Worm (Caenorhabditis elegans) whole organism, L4 larva: ENCODE data around the gene F18E9.7.

Experiments used
- F26F4.8 ChIP-seq: fragments of 200-800 bp; sonication (Bioruptor generic); conservative IDR thresholded peaks from 2 replicates; pipeline ENCODE4 v1.3.6; 2022; ENCODE audit warnings: missing genetic modification characterization, missing compliant biosample characterization
- F44E2.7 ChIP-seq: fragments of 200-800 bp; sonication (Bioruptor generic); IDR thresholded peaks from 2 replicates; pipeline ENCODE4 v2.1.2; 2022; ENCODE audit warnings: missing genetic modification characterization, missing compliant biosample characterization
- T20F7.1 ChIP-seq: fragments of 200-800 bp; sonication (Bioruptor generic); optimal IDR thresholded peaks from 2 replicates; lab custom pipeline; 2018; ENCODE audit warnings: mild to moderate bottlenecking, missing genetic modification characterization, missing compliant biosample characterization
- Y48G9A.11 ChIP-seq: fragments of 200-800 bp; sonication (Bioruptor generic); IDR thresholded peaks from 2 replicates; pipeline ENCODE4 v1.3.6; 2022; ENCODE audit warnings: missing genetic modification reagents, missing genetic modification characterization, missing compliant biosample characterization
- Y5F2A.4 ChIP-seq: fragments of 200-800 bp; sonication (Bioruptor generic); optimal IDR thresholded peaks from 2 replicates; lab custom pipeline; 2018; ENCODE audit warnings: mild to moderate bottlenecking, missing genetic modification characterization, missing compliant biosample characterization
- ZK337.2 ChIP-seq: fragments of 200-800 bp; sonication (Bioruptor generic); IDR thresholded peaks from 2 replicates; pipeline ENCODE4 v1.3.6; 2022; ENCODE audit warnings: missing genetic modification reagents, missing genetic modification characterization, missing compliant biosample characterization
- ZK546.5 ChIP-seq, 2 experiments: sonication (generic microtip); optimal IDR thresholded peaks; 2 replicates each; lab custom pipeline; 2017; ENCODE audit warnings: missing biosample characterization in 2 of 2, missing genetic modification characterization in 2 of 2
- aha-1 ChIP-seq: fragments of 150-350 bp; peaks from one replicate; lab custom pipeline; 2014; ENCODE audit warnings: missing biosample characterization, missing genetic modification characterization
- aly-2 ChIP-seq: sonication (generic microtip); optimal IDR thresholded peaks from 2 replicates; lab custom pipeline; 2018; ENCODE audit warnings: missing biosample characterization, missing genetic modification characterization
- arid-1 ChIP-seq: fragments of 200-800 bp; sonication (Bioruptor generic); conservative IDR thresholded peaks from 2 replicates; pipeline ENCODE4 v1.3.6; 2022; ENCODE audit warnings: missing genetic modification reagents, missing genetic modification characterization, missing compliant biosample characterization
- ceh-20 ChIP-seq: fragments of 200-800 bp; sonication (Bioruptor generic); IDR thresholded peaks from 2 replicates; pipeline ENCODE4 v1.3.6; 2022; ENCODE audit warnings: missing genetic modification reagents, missing genetic modification characterization, missing compliant biosample characterization
- ceh-28 ChIP-seq: fragments of 150-350 bp; optimal IDR thresholded peaks from 2 replicates; lab custom pipeline; 2014; ENCODE audit warnings: missing biosample characterization, missing genetic modification reagents, missing genetic modification characterization
- ceh-32 ChIP-seq: sonication (generic microtip); optimal IDR thresholded peaks from 2 replicates; lab custom pipeline; 2016; ENCODE audit warnings: mild to moderate bottlenecking, missing genetic modification characterization, missing compliant biosample characterization; ENCODE audit not compliant: poor library complexity
- ctbp-1 ChIP-seq: fragments of 200-800 bp; sonication (Bioruptor generic); IDR thresholded peaks from 2 replicates; pipeline ENCODE4 v1.3.6; 2022; ENCODE audit warnings: missing genetic modification reagents, missing genetic modification characterization, missing compliant biosample characterization
- daf-12 ChIP-seq: fragments of 150-350 bp; optimal IDR thresholded peaks from 2 replicates; lab custom pipeline; 2014; ENCODE audit warnings: missing biosample characterization, missing genetic modification reagents, missing genetic modification characterization
- daf-16 ChIP-seq, 3 experiments: sonication (generic microtip); optimal IDR thresholded peaks; 2 replicates each; lab custom pipeline; 2016 to 2017; ENCODE audit warnings: missing genetic modification characterization in 3 of 3, missing genetic modification reagents in 3 of 3, mild to moderate bottlenecking in 2 of 3, missing compliant biosample characterization in 2 of 3, missing biosample characterization in 1 of 3, moderate library complexity in 1 of 3
- daf-8 ChIP-seq: fragments of 200-800 bp; sonication (Bioruptor generic); IDR thresholded peaks from 2 replicates; pipeline ENCODE4 v1.3.6; 2022; ENCODE audit warnings: missing genetic modification characterization, missing compliant biosample characterization
- dmd-6 ChIP-seq: fragments of 200-800 bp; sonication (Bioruptor generic); IDR thresholded peaks from 2 replicates; pipeline ENCODE4 v1.3.6; 2022; ENCODE audit warnings: missing genetic modification reagents, missing genetic modification characterization, missing compliant biosample characterization
- dmd-8 ChIP-seq: fragments of 200-800 bp; sonication (Bioruptor generic); IDR thresholded peaks from 2 replicates; pipeline ENCODE4 v1.3.6; 2022; ENCODE audit warnings: missing genetic modification characterization, missing compliant biosample characterization
- dmd-9 ChIP-seq: fragments of 200-800 bp; sonication (Bioruptor generic); IDR thresholded peaks from 2 replicates; pipeline ENCODE4 v1.3.6; 2022; ENCODE audit warnings: missing genetic modification reagents, missing genetic modification characterization, missing compliant biosample characterization
- duxl-1 ChIP-seq: sonication (generic microtip); optimal IDR thresholded peaks from 2 replicates; lab custom pipeline; 2016; ENCODE audit warnings: mild to moderate bottlenecking, missing genetic modification characterization, moderate library complexity, missing compliant biosample characterization; ENCODE audit not compliant: poor library complexity
- dve-1 ChIP-seq: sonication (generic microtip); optimal IDR thresholded peaks from 2 replicates; lab custom pipeline; 2017; ENCODE audit warnings: antibody characterized with exemption, mild to moderate bottlenecking, missing genetic modification characterization, missing compliant biosample characterization; ENCODE audit not compliant: insufficient read depth
- gei-8 ChIP-seq: fragments of 200-800 bp; sonication (Bioruptor generic); optimal IDR thresholded peaks from 2 replicates; lab custom pipeline; 2018; ENCODE audit warnings: mild to moderate bottlenecking, missing genetic modification characterization, missing compliant biosample characterization
- hmg-1.1 ChIP-seq: fragments of 200-800 bp; sonication (Bioruptor generic); IDR thresholded peaks from 2 replicates; pipeline ENCODE4 v1.3.6; 2022; ENCODE audit warnings: missing genetic modification reagents, missing genetic modification characterization, missing compliant biosample characterization
- jun-1 ChIP-seq: fragments of 150-350 bp; optimal IDR thresholded peaks from 2 replicates; lab custom pipeline; 2014; ENCODE audit warnings: missing biosample characterization, missing genetic modification reagents, missing genetic modification characterization
- lin-1 ChIP-seq: fragments of 200-800 bp; sonication (Bioruptor generic); IDR thresholded peaks from 2 replicates; pipeline ENCODE4 v1.3.6; 2022; ENCODE audit warnings: missing genetic modification reagents, missing genetic modification characterization, missing compliant biosample characterization
- lin-38 ChIP-seq: fragments of 200-800 bp; sonication (Bioruptor generic); IDR thresholded peaks from 2 replicates; pipeline ENCODE4 v1.3.6; 2022; ENCODE audit warnings: missing genetic modification reagents, missing genetic modification characterization, missing compliant biosample characterization
- lin-39 ChIP-seq: fragments of 150-350 bp; optimal IDR thresholded peaks from 2 replicates; lab custom pipeline; 2014; ENCODE audit warnings: missing biosample characterization, missing genetic modification reagents, missing genetic modification characterization
- lir-3 ChIP-seq: sonication (generic microtip); optimal IDR thresholded peaks from 2 replicates; lab custom pipeline; 2016; ENCODE audit warnings: mild to moderate bottlenecking, missing genetic modification characterization, missing compliant biosample characterization
- madf-5 ChIP-seq, 2 experiments: fragments of 200-800 bp; sonication (Bioruptor generic); IDR thresholded peaks; 2 replicates each; pipeline ENCODE4 v1.3.6; 2022; ENCODE audit warnings: missing compliant biosample characterization in 2 of 2, missing genetic modification characterization in 2 of 2
- mdt-29 ChIP-seq: fragments of 200-800 bp; sonication (Bioruptor generic); IDR thresholded peaks from 2 replicates; pipeline ENCODE4 v1.3.6; 2022; ENCODE audit warnings: missing genetic modification reagents, missing genetic modification characterization, missing compliant biosample characterization
- mep-1 ChIP-seq: fragments of 150-350 bp; sonication (generic microtip); optimal IDR thresholded peaks from 3 replicates; lab custom pipeline; 2014; ENCODE audit warnings: missing biosample characterization, missing genetic modification characterization
- mxl-2 ChIP-seq: fragments of 200-800 bp; sonication (Bioruptor generic); conservative IDR thresholded peaks from 2 replicates; pipeline ENCODE4 v1.3.6; 2022; ENCODE audit warnings: missing genetic modification reagents, missing genetic modification characterization, missing compliant biosample characterization
- nhr-10 ChIP-seq: fragments of 150-350 bp; optimal IDR thresholded peaks from 2 replicates; lab custom pipeline; 2014; ENCODE audit warnings: missing biosample characterization, missing genetic modification characterization
- nhr-102 ChIP-seq: sonication (generic microtip); optimal IDR thresholded peaks from 2 replicates; lab custom pipeline; 2016; ENCODE audit warnings: mild to moderate bottlenecking, missing genetic modification characterization, moderate library complexity, missing compliant biosample characterization
- nhr-41 ChIP-seq: fragments of 200-800 bp; sonication (Bioruptor generic); IDR thresholded peaks from 2 replicates; pipeline ENCODE4 v1.3.6; 2022; ENCODE audit warnings: missing genetic modification reagents, missing genetic modification characterization, missing compliant biosample characterization
- nhr-48 ChIP-seq: sonication (generic microtip); optimal IDR thresholded peaks from 2 replicates; lab custom pipeline; 2016; ENCODE audit warnings: mild to moderate bottlenecking, missing genetic modification characterization, missing compliant biosample characterization
- nhr-6 ChIP-seq: fragments of 150-350 bp; optimal IDR thresholded peaks from 2 replicates; lab custom pipeline; 2014; ENCODE audit warnings: missing biosample characterization, missing genetic modification characterization
- nhr-77 ChIP-seq: fragments of 150-350 bp; optimal IDR thresholded peaks from 2 replicates; lab custom pipeline; 2014; ENCODE audit warnings: missing biosample characterization, missing genetic modification characterization
- snpc-1.2 ChIP-seq: fragments of 200-800 bp; sonication (Bioruptor generic); IDR thresholded peaks from 2 replicates; pipeline ENCODE4 v1.3.6; 2022; ENCODE audit warnings: missing genetic modification reagents, missing genetic modification characterization, missing compliant biosample characterization
- spr-1 ChIP-seq: sonication (generic microtip); optimal IDR thresholded peaks from 2 replicates; lab custom pipeline; 2016; ENCODE audit warnings: mild to moderate bottlenecking, missing genetic modification characterization, missing compliant biosample characterization
- unc-130 ChIP-seq: sonication (generic microtip); optimal IDR thresholded peaks from 2 replicates; lab custom pipeline; 2016; ENCODE audit warnings: missing genetic modification reagents, missing genetic modification characterization, missing compliant biosample characterization
- unc-62 ChIP-seq, 3 experiments: fragments of 150-350 bp in 1 of 3; sonication (generic microtip); optimal IDR thresholded peaks in 2 of 3; peaks in 1 of 3; 1 replicate in 1 of 3; 2 replicates in 2 of 3; lab custom pipeline; 2014 to 2017; ENCODE audit warnings: missing biosample characterization in 3 of 3, missing genetic modification characterization in 3 of 3, missing genetic modification reagents in 3 of 3, missing genotype in 1 of 3
- zfp-3 ChIP-seq: fragments of 200-800 bp; sonication (Bioruptor generic); conservative IDR thresholded peaks from 2 replicates; pipeline ENCODE4 v1.3.6; 2022; ENCODE audit warnings: missing genetic modification reagents, missing genetic modification characterization, missing compliant biosample characterization
- zip-11 ChIP-seq: fragments of 200-800 bp; sonication (Bioruptor generic); IDR thresholded peaks from 2 replicates; pipeline ENCODE4 v1.3.6; 2022; ENCODE audit warnings: missing genetic modification characterization, missing compliant biosample characterization

The F18E9.7 gene

ce11 chrX:8646287-8646686 lies 48.7 kb upstream of the F18E9.7 start (continued):
- TF ChIP-seq nhr-41 (GFP tag; lab: Robert Waterston, UW) = peak; percentile 51; the same call in 1 of the 2 replicates
- TF ChIP-seq jun-1 = no peak
- TF ChIP-seq unc-62 (GFP tag; optimal IDR thresholded peaks at IDR 0.05 in 1 of 2; lab: Kevin White, UChicago) = peak in 1 of 2 experiments; percentile 97
- TF ChIP-seq unc-62 (tag; optimal IDR thresholded peaks at IDR 0.05; lab: Kevin White, UChicago) = no peak
- TF ChIP-seq gei-8 = peak; percentile 78
- peak; percentile 65 for TF ChIP-seq spr-1 (tag; lab: Kevin White, UChicago)
- TF ChIP-seq ceh-28 (tag; lab: Kevin White, UChicago) = no peak
- TF ChIP-seq lir-3 (tag; lab: Kevin White, UChicago) = peak; percentile 31
- peak; percentile 90 for TF ChIP-seq F44E2.7 (GFP tag; lab: Robert Waterston, UW)
- peak; percentile 61; the same call in 1 of the 2 replicates for TF ChIP-seq Y48G9A.11 (GFP tag; lab: Robert Waterston, UW)
- TF ChIP-seq zip-11 (GFP tag; lab: Robert Waterston, UW) = 0 out of 2 replicates have a peak, but pooled peaks have one; percentile 62
- no peak for TF ChIP-seq mdt-29 (GFP tag; lab: Robert Waterston, UW)
- TF ChIP-seq unc-130 (GFP tag; lab: Kevin White, UChicago) = peak; percentile 38
- TF ChIP-seq daf-16 (GFP tag; optimal IDR thresholded peaks at IDR 0.05; lab: Kevin White, UChicago) = peak; percentile 33 to 87
- TF ChIP-seq daf-16 (tag; optimal IDR thresholded peaks at IDR 0.05; lab: Kevin White, UChicago) = peak; percentile 76

ce11 chrX:8643817-8644216 lies 46.3 kb upstream of the F18E9.7 start, which contains the start of gene stg-2:
Gene stg-2 (minus strand): TSS chrX:8643917.
- TF ChIP-seq ceh-20 (GFP tag; lab: Robert Waterston, UW) = no peak
- no peak for TF ChIP-seq dmd-9 (GFP tag; lab: Robert Waterston, UW)
- no peak for TF ChIP-seq lin-1 (GFP tag; lab: Robert Waterston, UW)
- no peak for TF ChIP-seq daf-12 (tag; lab: Kevin White, UChicago)
- no peak for TF ChIP-seq ceh-32 (tag; lab: Kevin White, UChicago)
- TF ChIP-seq aha-1 (tag; lab: Kevin White, UChicago) = no peak
- TF ChIP-seq mxl-2 (GFP tag; lab: Robert Waterston, UW) = no peak
- no peak for TF ChIP-seq ZK546.5 (tag; optimal IDR thresholded peaks at IDR 0.05; lab: Kevin White, UChicago)
- TF ChIP-seq nhr-48 (tag; lab: Kevin White, UChicago) = no peak
- TF ChIP-seq snpc-1.2 = no peak
- TF ChIP-seq Y5F2A.4 = no peak
- TF ChIP-seq nhr-10 = no peak
- TF ChIP-seq ceh-28 (tag; lab: Kevin White, UChicago) = no peak
- TF ChIP-seq F44E2.7 (GFP tag; lab: Robert Waterston, UW) = no peak
- no peak for TF ChIP-seq duxl-1 (tag; lab: Kevin White, UChicago)

- TF ChIP-seq daf-12 (tag; lab: Kevin White, UChicago) (no peak), unc-130 (GFP tag; lab: Kevin White, UChicago) (peak; percentile 34), hmg-1.1 (GFP tag; lab: Robert Waterston, UW) (0 out of 2 replicates have a peak, but pooled peaks have one; percentile 10), lin-39 (tag; lab: Kevin White, UChicago) (no peak), T20F7.1 (GFP tag; lab: Kevin White, UChicago) (no peak), dve-1 (tag; lab: Kevin White, UChicago) (peak; percentile 53), nhr-6 (tag; lab: Kevin White, UChicago) (no peak), zfp-3 (GFP tag; lab: Robert Waterston, UW) (0 out of 2 replicates have a peak, but pooled peaks have one; percentile 19), dmd-8 (GFP tag; lab: Robert Waterston, UW) (peak; percentile 80), dmd-6 (GFP tag; lab: Robert Waterston, UW) (peak; percentile 43; the same call in 1 of the 2 replicates), zip-11 (GFP tag; lab: Robert Waterston, UW) (no peak), madf-5 (GFP tag; IDR thresholded peaks at IDR 0.05; lab: Robert Waterston, UW) (peak in 1 of 2 experiments; percentile 63; a peak in 1 of 4 replicates), nhr-102 (tag; lab: Kevin White, UChicago) (peak; percentile 49), mep-1 (tag; lab: Kevin White, UChicago) (peak; percentile 34), ctbp-1 (GFP tag; lab: Robert Waterston, UW) (0 out of 2 replicates have a peak, but pooled peaks have one; percentile 40), ZK337.2 (GFP tag; lab: Robert Waterston, UW) (no peak), ZK546.5 (tag; optimal IDR thresholded peaks at IDR 0.05; lab: Kevin White, UChicago) (no peak), daf-8 (no peak), F26F4.8 (0 out of 2 replicates have a peak, but pooled peaks have one; percentile 45), nhr-10 (no peak), nhr-77 (tag; lab: Kevin White, UChicago) (no peak), lin-38 (GFP tag; lab: Robert Waterston, UW) (peak; percentile 70), Y48G9A.11 (GFP tag; lab: Robert Waterston, UW) (0 out of 2 replicates have a peak, but pooled peaks have one; percentile 14), arid-1 (GFP tag; lab: Robert Waterston, UW) (0 out of 2 replicates have a peak, but pooled peaks have one; percentile 57), aly-2 (tag; lab: Kevin White, UChicago) (no peak), aha-1 (tag; lab: Kevin White, UChicago) (peak; percentile 34)
Measured at ce11 chrX:8640654-8641053, 43.1 kb upstream of the F18E9.7 start.
